Worm (Caenorhabditis elegans) whole organism, young adult: ENCODE results near the gene C03G5.14.

Source experiments
- B0336.3 ChIP-seq: fragments of 200-800 bp; sonication (Bioruptor generic); IDR thresholded peaks from 2 replicates; pipeline ENCODE4 v1.3.6; 2022; ENCODE audit warnings: missing genetic modification characterization, missing compliant biosample characterization
- F10E7.11 ChIP-seq: sonication (generic microtip); optimal IDR thresholded peaks from 2 replicates; lab custom pipeline; 2017; ENCODE audit warnings: mild to moderate bottlenecking, missing genetic modification characterization, moderate library complexity, missing compliant biosample characterization
- F37B4.10 ChIP-seq: fragments of 200-800 bp; sonication (Bioruptor generic); IDR thresholded peaks from 2 replicates; pipeline ENCODE4 v1.3.6; 2022; ENCODE audit warnings: missing genetic modification characterization, missing compliant biosample characterization
- F55B11.4 ChIP-seq: sonication (generic microtip); optimal IDR thresholded peaks from 2 replicates; lab custom pipeline; 2016; ENCODE audit warnings: missing compliant biosample characterization, missing genetic modification characterization, borderline replicate concordance; ENCODE audit not compliant: insufficient read depth
- F57C9.4 ChIP-seq: sonication (generic microtip); optimal IDR thresholded peaks from 2 replicates; lab custom pipeline; 2017; ENCODE audit warnings: mild to moderate bottlenecking, missing genetic modification characterization, missing compliant biosample characterization
- T26A5.8 ChIP-seq: sonication (generic microtip); optimal IDR thresholded peaks from 2 replicates; lab custom pipeline; 2016; ENCODE audit warnings: missing genetic modification characterization, missing compliant biosample characterization
- ZK185.1 ChIP-seq: sonication (generic microtip); optimal IDR thresholded peaks from 2 replicates; lab custom pipeline; 2016; ENCODE audit warnings: mild to moderate bottlenecking, missing genetic modification characterization, missing compliant biosample characterization; ENCODE audit not compliant: poor library complexity, severe bottlenecking
- ama-1 ChIP-seq, 3 experiments: fragments of 150-350 bp in 1 of 3; sonication (generic microtip) in 2 of 3; optimal IDR thresholded peaks; 2 replicates each; lab custom pipeline; 2014 to 2018; ENCODE audit warnings: missing biosample characterization in 2 of 3, missing genetic modification characterization in 2 of 3, missing genetic modification reagents in 2 of 3
- aptf-3 ChIP-seq: fragments of 200-800 bp; sonication (Bioruptor generic); IDR thresholded peaks from 2 replicates; pipeline ENCODE4 v1.3.6; 2022; ENCODE audit warnings: missing genetic modification characterization, missing compliant biosample characterization
- atf-7 ChIP-seq: sonication (generic microtip); optimal IDR thresholded peaks from 2 replicates; lab custom pipeline; 2017; ENCODE audit warnings: mild to moderate bottlenecking, missing genetic modification characterization, missing compliant biosample characterization
- attf-3 ChIP-seq: fragments of 200-800 bp; sonication (Bioruptor generic); conservative IDR thresholded peaks from 2 replicates; pipeline ENCODE4 v1.3.6; 2022; ENCODE audit warnings: missing genetic modification reagents, missing genetic modification characterization, missing compliant biosample characterization
- attf-5 ChIP-seq: fragments of 200-800 bp; sonication (Bioruptor generic); optimal IDR thresholded peaks from 2 replicates; lab custom pipeline; 2018; ENCODE audit warnings: mild to moderate bottlenecking, missing genetic modification characterization, missing compliant biosample characterization
- bed-2 ChIP-seq: fragments of 200-800 bp; sonication (Bioruptor generic); IDR thresholded peaks from 2 replicates; pipeline ENCODE4 v1.3.6; 2022; ENCODE audit warnings: missing genetic modification reagents, missing genetic modification characterization, missing compliant biosample characterization
- ceh-58 ChIP-seq: fragments of 200-800 bp; sonication (Bioruptor generic); IDR thresholded peaks from 2 replicates; pipeline ENCODE4 v1.3.6; 2022; ENCODE audit warnings: missing genetic modification characterization, missing compliant biosample characterization
- die-1 ChIP-seq: sonication (generic microtip); optimal IDR thresholded peaks from 2 replicates; lab custom pipeline; 2016; ENCODE audit warnings: missing genotype, mild to moderate bottlenecking, missing genetic modification characterization, missing compliant biosample characterization
- dox-1 ChIP-seq: fragments of 200-800 bp; sonication (Bioruptor generic); IDR thresholded peaks from 2 replicates; pipeline ENCODE4 v1.3.6; 2022; ENCODE audit warnings: missing genetic modification reagents, missing genetic modification characterization, missing compliant biosample characterization
- dpff-1 ChIP-seq: sonication (generic microtip); optimal IDR thresholded peaks from 2 replicates; lab custom pipeline; 2017; ENCODE audit warnings: mild to moderate bottlenecking, missing genetic modification characterization, missing compliant biosample characterization
- egl-44 ChIP-seq: fragments of 200-800 bp; sonication (Bioruptor generic); IDR thresholded peaks from 2 replicates; pipeline ENCODE4 v1.3.6; 2022; ENCODE audit warnings: missing genetic modification reagents, missing genetic modification characterization, missing compliant biosample characterization
- ets-4 ChIP-seq: fragments of 200-800 bp; sonication (Bioruptor generic); optimal IDR thresholded peaks from 2 replicates; lab custom pipeline; 2018; ENCODE audit warnings: mild to moderate bottlenecking, missing genetic modification characterization, missing compliant biosample characterization
- fkh-3 ChIP-seq: sonication (generic microtip); optimal IDR thresholded peaks from 2 replicates; lab custom pipeline; 2016; ENCODE audit warnings: mild to moderate bottlenecking, missing genetic modification characterization, missing compliant biosample characterization
- him-1 ChIP-seq: sonication (generic microtip); optimal IDR thresholded peaks from 2 replicates; lab custom pipeline; 2016; ENCODE audit warnings: missing genotype, missing genetic modification reagents, missing genetic modification characterization, missing compliant biosample characterization
- let-607 ChIP-seq, 2 experiments: fragments of 200-800 bp in 1 of 2; sonication (Bioruptor generic) in 1 of 2; sonication (generic microtip) in 1 of 2; optimal IDR thresholded peaks; 2 replicates each; lab custom pipeline; 2016 to 2018; ENCODE audit warnings: mild to moderate bottlenecking in 2 of 2, missing compliant biosample characterization in 2 of 2, missing genetic modification characterization in 2 of 2, moderate library complexity in 2 of 2, missing genotype in 1 of 2
- lin-35 ChIP-seq, 3 experiments: fragments of 150-350 bp in 2 of 3; sonication (generic microtip) in 1 of 3; optimal IDR thresholded peaks; 2 replicates each; lab custom pipeline; 2014 to 2018; ENCODE audit warnings: missing biosample characterization in 3 of 3, missing genetic modification characterization in 3 of 3, missing genetic modification reagents in 3 of 3
- lin-40 ChIP-seq: sonication (generic microtip); optimal IDR thresholded peaks from 2 replicates; lab custom pipeline; 2016; ENCODE audit warnings: missing genetic modification characterization, mild to moderate bottlenecking, missing compliant biosample characterization, missing genotype, missing genetic modification reagents
- lsl-1 ChIP-seq: fragments of 200-800 bp; sonication (Bioruptor generic); optimal IDR thresholded peaks from 2 replicates; lab custom pipeline; 2018; ENCODE audit warnings: mild to moderate bottlenecking, missing genetic modification characterization, moderate library complexity, missing compliant biosample characterization
- madf-6 ChIP-seq: fragments of 200-800 bp; sonication (Bioruptor generic); IDR thresholded peaks from 2 replicates; pipeline ENCODE4 v1.3.6; 2022; ENCODE audit warnings: missing genetic modification reagents, missing genetic modification characterization, missing compliant biosample characterization
- mcd-1 ChIP-seq: fragments of 200-800 bp; sonication (Bioruptor generic); IDR thresholded peaks from 2 replicates; pipeline ENCODE4 v1.3.6; 2022; ENCODE audit warnings: missing genetic modification reagents, missing genetic modification characterization, missing compliant biosample characterization
- mxl-1 ChIP-seq: sonication (generic microtip); optimal IDR thresholded peaks from 2 replicates; lab custom pipeline; 2016; ENCODE audit warnings: missing genetic modification characterization, missing compliant biosample characterization
- nfya-1 ChIP-seq: sonication (generic microtip); optimal IDR thresholded peaks from 2 replicates; lab custom pipeline; 2017; ENCODE audit warnings: antibody characterized with exemption, missing compliant biosample characterization, missing genetic modification characterization, borderline replicate concordance; ENCODE audit not compliant: insufficient read depth
- nhr-120 ChIP-seq: fragments of 200-800 bp; sonication (Bioruptor generic); IDR thresholded peaks from 2 replicates; pipeline ENCODE4 v1.3.6; 2022; ENCODE audit warnings: missing genetic modification characterization, missing compliant biosample characterization
- nhr-179 ChIP-seq: sonication (generic microtip); optimal IDR thresholded peaks from 2 replicates; lab custom pipeline; 2016; ENCODE audit warnings: mild to moderate bottlenecking, missing genetic modification characterization, missing compliant biosample characterization
- nhr-27 ChIP-seq: fragments of 200-800 bp; sonication (Bioruptor generic); optimal IDR thresholded peaks from 2 replicates; lab custom pipeline; 2018; ENCODE audit warnings: mild to moderate bottlenecking, missing genetic modification characterization, moderate library complexity, missing compliant biosample characterization
- pha-4 ChIP-seq: fragments of 150-350 bp; sonication (generic microtip); optimal IDR thresholded peaks from 2 replicates; lab custom pipeline; 2014; ENCODE audit warnings: missing biosample characterization, missing genetic modification reagents, missing genetic modification characterization
- snpc-1.1 ChIP-seq: sonication (generic microtip); optimal IDR thresholded peaks from 2 replicates; lab custom pipeline; 2017; ENCODE audit warnings: missing genetic modification characterization, mild to moderate bottlenecking, missing compliant biosample characterization, antibody characterized with exemption, moderate library complexity, missing genotype, missing genetic modification reagents; ENCODE audit not compliant: insufficient read depth
- snpc-3.4 ChIP-seq: sonication (generic microtip); optimal IDR thresholded peaks from 2 replicates; lab custom pipeline; 2017; ENCODE audit warnings: missing genetic modification characterization, mild to moderate bottlenecking, missing compliant biosample characterization, antibody characterized with exemption, moderate library complexity, missing genotype, missing genetic modification reagents
- snpc-4 ChIP-seq, 5 experiments: fragments of 150-350 bp in 1 of 5; sonication (generic microtip) in 4 of 5; optimal IDR thresholded peaks; 2 replicates each; lab custom pipeline; 2014 to 2018; ENCODE audit warnings: missing genetic modification characterization in 5 of 5, missing biosample characterization in 3 of 5, antibody characterized with exemption in 2 of 5, mild to moderate bottlenecking in 2 of 5, missing compliant biosample characterization in 2 of 5, missing genotype in 2 of 5, moderate library complexity in 2 of 5, missing genetic modification reagents in 1 of 5
- somi-1 ChIP-seq: fragments of 200-800 bp; sonication (Bioruptor generic); optimal IDR thresholded peaks from 2 replicates; lab custom pipeline; 2018; ENCODE audit warnings: mild to moderate bottlenecking, missing genetic modification characterization, missing compliant biosample characterization
- sptf-2 ChIP-seq: fragments of 200-800 bp; sonication (Bioruptor generic); optimal IDR thresholded peaks from 2 replicates; lab custom pipeline; 2018; ENCODE audit warnings: mild to moderate bottlenecking, missing genetic modification characterization, missing compliant biosample characterization
- tbp1 ChIP-seq: fragments of 200-800 bp; sonication (Bioruptor generic); optimal IDR thresholded peaks from 2 replicates; lab custom pipeline; 2018; ENCODE audit warnings: mild to moderate bottlenecking, missing genetic modification characterization, missing compliant biosample characterization
- tbx-9 ChIP-seq: sonication (generic microtip); optimal IDR thresholded peaks from 2 replicates; lab custom pipeline; 2016; ENCODE audit warnings: borderline replicate concordance, missing genetic modification characterization, inconsistent platforms, missing compliant biosample characterization
- tlf-1 ChIP-seq: fragments of 200-800 bp; sonication (Bioruptor generic); optimal IDR thresholded peaks from 2 replicates; lab custom pipeline; 2018; ENCODE audit warnings: mild to moderate bottlenecking, missing genetic modification characterization, missing compliant biosample characterization
- xnd-1 ChIP-seq: sonication (generic microtip); optimal IDR thresholded peaks from 2 replicates; lab custom pipeline; 2016; ENCODE audit warnings: missing genotype, missing genetic modification reagents, missing genetic modification characterization, missing compliant biosample characterization
- zfh-2 ChIP-seq: fragments of 200-800 bp; sonication (Bioruptor generic); conservative IDR thresholded peaks from 2 replicates; pipeline ENCODE4 v1.3.6; 2022; ENCODE audit warnings: missing genetic modification reagents, missing genetic modification characterization, missing compliant biosample characterization
- ztf-25 ChIP-seq: fragments of 200-800 bp; sonication (Bioruptor generic); IDR thresholded peaks from 2 replicates; pipeline ENCODE4 v1.3.6; 2022; ENCODE audit warnings: missing genetic modification reagents, missing genetic modification characterization, missing compliant biosample characterization
- ztf-6 ChIP-seq: fragments of 200-800 bp; sonication (Bioruptor generic); IDR thresholded peaks from 2 replicates; pipeline ENCODE4 v1.3.6; 2022; ENCODE audit warnings: missing genetic modification reagents, missing genetic modification characterization, missing compliant biosample characterization

The C03G5.14 gene

DNA sequence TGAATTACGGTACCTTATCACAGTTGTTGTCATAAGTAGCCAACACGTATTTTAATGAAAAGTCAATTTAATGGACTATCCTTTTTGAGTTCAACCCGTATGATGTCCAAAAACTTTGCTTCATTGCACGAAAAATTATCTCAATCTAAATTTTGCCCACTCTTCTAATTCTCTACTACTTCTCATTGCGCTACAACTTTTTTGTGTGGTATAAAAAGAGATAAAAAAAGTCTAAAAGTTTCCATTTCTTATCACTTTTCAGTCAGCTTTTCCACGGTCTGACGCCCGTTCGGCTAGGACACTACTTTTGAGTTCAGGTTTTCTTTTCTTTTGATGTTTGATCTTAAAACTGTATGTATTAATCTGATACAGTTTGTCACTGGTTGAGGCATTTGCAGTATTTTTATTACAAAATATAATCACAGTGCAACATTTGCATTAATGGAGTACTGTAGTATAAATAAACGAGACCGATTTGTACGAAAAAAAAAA is 46.2 kb downstream of the C03G5.14 start:
- TF ChIP-seq bed-2 (no peak), lin-40 (tag; lab: Kevin White, UChicago) (no peak), ztf-6 (no peak), nhr-120 (GFP tag; lab: Robert Waterston, UW) (no peak), aptf-3 (GFP tag; lab: Robert Waterston, UW) (no peak), fkh-3 (tag; lab: Kevin White, UChicago) (no peak), F37B4.10 (no peak), snpc-4 (GFP tag; optimal IDR thresholded peaks at IDR 0.05; lab: Kevin White, UChicago) (no peak), snpc-4 (tag; optimal IDR thresholded peaks at IDR 0.05; lab: Kevin White, UChicago) (no peak), nhr-27 (tag; lab: Kevin White, UChicago) (no peak), die-1 (tag; lab: Kevin White, UChicago) (no peak)

DNA sequence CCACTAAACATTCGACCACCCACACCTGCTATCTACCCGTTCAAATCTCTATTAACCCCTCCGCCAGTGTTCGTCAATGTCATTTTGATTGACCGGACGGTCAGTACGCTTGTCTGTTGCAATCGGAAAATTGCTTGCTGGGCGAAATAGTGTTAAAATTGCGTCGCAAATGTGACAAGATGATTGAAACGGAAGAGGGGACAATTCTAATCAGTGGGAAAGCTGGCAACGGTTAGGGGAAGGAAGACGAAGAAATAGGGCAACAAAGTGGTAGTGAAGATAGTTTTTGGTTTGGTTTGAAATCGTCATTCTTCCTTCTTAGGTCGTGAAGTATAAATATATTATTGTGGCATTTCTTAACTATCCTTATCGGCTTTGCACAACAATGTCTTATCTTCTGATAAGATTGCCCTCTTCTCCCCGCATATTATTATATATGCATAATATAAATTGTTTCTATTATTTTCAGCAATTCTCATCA is 46.7 kb downstream of the C03G5.14 start:
- TF ChIP-seq nhr-179: no peak
- TF ChIP-seq madf-6: no peak
- TF ChIP-seq somi-1 (GFP tag; lab: Kevin White, UChicago): no peak
- no peak for TF ChIP-seq xnd-1 (tag; lab: Kevin White, UChicago)
- no peak for TF ChIP-seq F57C9.4 (tag; lab: Kevin White, UChicago)
- no peak for TF ChIP-seq nfya-1 (tag; lab: Kevin White, UChicago)
- no peak for TF ChIP-seq sptf-2 (GFP tag; lab: Kevin White, UChicago)
- no peak for TF ChIP-seq lsl-1 (GFP tag; lab: Kevin White, UChicago)
- TF ChIP-seq him-1 (tag; lab: Kevin White, UChicago): no peak
- no peak for TF ChIP-seq tlf-1 (GFP tag; lab: Kevin White, UChicago)
- TF ChIP-seq snpc-1.1 (tag; lab: Kevin White, UChicago): no peak
- peak; percentile 78 for TF ChIP-seq ets-4 (GFP tag; lab: Kevin White, UChicago)
- TF ChIP-seq snpc-3.4 (tag; lab: Kevin White, UChicago): no peak
- no peak for TF ChIP-seq ceh-58 (GFP tag; lab: Robert Waterston, UW)
- TF ChIP-seq attf-3 (GFP tag; lab: Robert Waterston, UW): no peak
- no peak for TF ChIP-seq attf-5
- TF ChIP-seq egl-44 (GFP tag; lab: Robert Waterston, UW): no peak
- TF ChIP-seq dpff-1 (tag; lab: Kevin White, UChicago): no peak
- TF ChIP-seq F55B11.4 (tag; lab: Kevin White, UChicago): no peak
- TF ChIP-seq pha-4 (tag; lab: Kevin White, UChicago): no peak
- no peak for TF ChIP-seq F37B4.10
- TF ChIP-seq dox-1 (GFP tag; lab: Robert Waterston, UW): peak; percentile 73
- TF ChIP-seq ama-1 (optimal IDR thresholded peaks at IDR 0.05; lab: Kevin White, UChicago): no peak
- no peak for TF ChIP-seq ama-1 (GFP tag; optimal IDR thresholded peaks at IDR 0.05; lab: Kevin White, UChicago)
- TF ChIP-seq tbp1: no peak
- peak; percentile 4 for TF ChIP-seq atf-7
- no peak for TF ChIP-seq tbx-9
- TF ChIP-seq B0336.3 (GFP tag; lab: Robert Waterston, UW): no peak
- TF ChIP-seq mxl-1 (tag; lab: Kevin White, UChicago): no peak
- no peak for TF ChIP-seq mcd-1
- no peak for TF ChIP-seq ztf-25 (GFP tag; lab: Robert Waterston, UW)
- TF ChIP-seq T26A5.8 (tag; lab: Kevin White, UChicago): no peak
- TF ChIP-seq aptf-3 (GFP tag; lab: Robert Waterston, UW): no peak
- no peak for TF ChIP-seq nhr-120 (GFP tag; lab: Robert Waterston, UW)
- peak in 1 of 2 experiments; percentile 23 for TF ChIP-seq let-607 (tag; optimal IDR thresholded peaks at IDR 0.05; lab: Kevin White, UChicago)
- no peak for TF ChIP-seq lin-35 (GFP tag; optimal IDR thresholded peaks at IDR 0.05; lab: Kevin White, UChicago)
- TF ChIP-seq zfh-2 (GFP tag; lab: Robert Waterston, UW): no peak
- TF ChIP-seq ZK185.1 (tag; lab: Kevin White, UChicago): no peak
- no peak for TF ChIP-seq F10E7.11 (tag; lab: Kevin White, UChicago)
